Worm (Caenorhabditis elegans): ENCODE measurements around the gene nhr-132.

DNA sequence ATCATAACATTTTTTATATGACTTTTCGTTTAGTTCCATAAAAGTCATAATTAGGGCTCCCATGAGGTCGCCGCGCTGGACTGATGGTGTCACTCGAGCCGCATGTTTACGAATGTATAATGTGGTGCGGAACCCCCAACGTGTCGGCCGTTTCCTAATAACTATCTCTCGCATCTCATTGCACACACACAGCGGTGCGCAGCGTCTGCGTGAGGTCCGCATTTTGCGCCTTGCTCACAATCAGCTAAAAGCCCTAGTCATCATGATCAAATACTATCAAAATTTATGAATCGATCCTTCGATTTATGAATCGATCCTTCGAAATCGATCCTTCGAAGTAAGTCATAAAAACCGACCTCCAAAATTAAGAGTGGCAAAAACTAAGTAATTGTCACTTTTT, 25.7 kb downstream of the nhr-132 start, which contains the start of gene srx-7:
- TF ChIP-seq lir-1 (GFP tag; conservative IDR thresholded peaks at IDR 0.05) (no peak), rec-8 (tag; optimal IDR thresholded peaks at IDR 0.05) (no peak)

Measured in whole organism, young adult.